Worm (Caenorhabditis elegans) whole organism, L4 larva: ENCODE data around the gene srw-31.

Experiments
- T26A8.4 ChIP-seq: fragments of 200-800 bp; sonication (Bioruptor generic); IDR thresholded peaks from 2 replicates; pipeline ENCODE4 v1.3.6; 2022; ENCODE audit warnings: missing genetic modification characterization, missing compliant biosample characterization
- ZK546.5 ChIP-seq, 2 experiments: sonication (generic microtip); optimal IDR thresholded peaks; 2 replicates each; lab custom pipeline; 2017; ENCODE audit warnings: missing biosample characterization in 2 of 2, missing genetic modification characterization in 2 of 2
- ceh-44 ChIP-seq: fragments of 200-800 bp; sonication (Bioruptor generic); IDR thresholded peaks from 2 replicates; pipeline ENCODE4 v1.3.6; 2022; ENCODE audit warnings: missing genetic modification reagents, missing genetic modification characterization, missing compliant biosample characterization
- dve-1 ChIP-seq: sonication (generic microtip); optimal IDR thresholded peaks from 2 replicates; lab custom pipeline; 2017; ENCODE audit warnings: antibody characterized with exemption, mild to moderate bottlenecking, missing genetic modification characterization, missing compliant biosample characterization; ENCODE audit not compliant: insufficient read depth
- lin-39 ChIP-seq: fragments of 150-350 bp; optimal IDR thresholded peaks from 2 replicates; lab custom pipeline; 2014; ENCODE audit warnings: missing biosample characterization, missing genetic modification reagents, missing genetic modification characterization
- lir-3 ChIP-seq: sonication (generic microtip); optimal IDR thresholded peaks from 2 replicates; lab custom pipeline; 2016; ENCODE audit warnings: mild to moderate bottlenecking, missing genetic modification characterization, missing compliant biosample characterization
- nhr-11 ChIP-seq: fragments of 150-350 bp; optimal IDR thresholded peaks from 2 replicates; lab custom pipeline; 2014; ENCODE audit warnings: missing biosample characterization, missing genetic modification characterization
- nhr-25 ChIP-seq: sonication (generic microtip); optimal IDR thresholded peaks from 2 replicates; lab custom pipeline; 2017; ENCODE audit warnings: missing genetic modification characterization, mild to moderate bottlenecking, missing compliant biosample characterization, antibody characterized with exemption, moderate library complexity, borderline replicate concordance; ENCODE audit not compliant: insufficient read depth
- unc-130 ChIP-seq: sonication (generic microtip); optimal IDR thresholded peaks from 2 replicates; lab custom pipeline; 2016; ENCODE audit warnings: missing genetic modification reagents, missing genetic modification characterization, missing compliant biosample characterization

ce11 chrV:17532686-17533085, 26.3 kb downstream of the srw-31 start, which contains the start of gene C18D4.3:
- TF ChIP-seq T26A8.4 (GFP tag; lab: Robert Waterston, UW) (no peak), ceh-44 (no peak), ZK546.5 (tag; optimal IDR thresholded peaks at IDR 0.05; lab: Kevin White, UChicago) (no peak), lin-39 (tag; lab: Kevin White, UChicago) (no peak), nhr-25 (tag; lab: Kevin White, UChicago) (no peak), unc-130 (no peak), nhr-11 (no peak), dve-1 (tag; lab: Kevin White, UChicago) (no peak), lir-3 (no peak)
